Fruit fly (Drosophila melanogaster): ENCODE results near the gene CG12877.

The CG12877 gene

dm6 chr3R:27706581-27707181, at the start of gene CG12877, which contains the start of gene CROT (continued):
- TF ChIP-seq TFAM (GFP tag; optimal IDR thresholded peaks at IDR 0.05) (peak; percentile 13), org-1 (GFP tag; optimal IDR thresholded peaks at IDR 0.05) (peak; percentile 56), CG6813 (GFP tag; optimal IDR thresholded peaks at IDR 0.05) (peak; percentile 13), lmd (GFP tag; IDR thresholded peaks at IDR 0.05) (peak; percentile 85), sens (GFP tag) (peak; percentile 93), slou (GFP tag; optimal IDR thresholded peaks at IDR 0.05) (peak; percentile 69), ham (GFP tag; IDR thresholded peaks at IDR 0.05) (no peak), danr (GFP tag; IDR thresholded peaks at IDR 0.05) (peak; percentile 75; the same call in 1 of the 2 replicates), fd102C (GFP tag; optimal IDR thresholded peaks at IDR 0.05) (no peak), CG17186 (GFP tag; optimal IDR thresholded peaks at IDR 0.05) (peak; percentile 45), zen2 (GFP tag; IDR thresholded peaks at IDR 0.05; ENCODE audit: partially characterized antibody) (no peak), dpn (GFP tag; optimal IDR thresholded peaks at IDR 0.05) (peak; percentile 41 to 87), klu (GFP tag; IDR thresholded peaks at IDR 0.05) (peak; percentile 74; the same call in 1 of the 2 replicates), Fer2 (tag; optimal IDR thresholded peaks at IDR 0.05) (peak; percentile 49), Hsf (GFP tag; optimal IDR thresholded peaks at IDR 0.05) (peak; percentile 75), lbe (GFP tag; optimal IDR thresholded peaks at IDR 0.05) (peak; percentile 71), sima (GFP tag; optimal IDR thresholded peaks at IDR 0.05) (no peak), ara (GFP tag; IDR thresholded peaks at IDR 0.05) (peak; percentile 55), Elba2 (GFP tag; optimal IDR thresholded peaks at IDR 0.05) (peak; percentile 100), p53 (GFP tag; optimal IDR thresholded peaks at IDR 0.05) (no peak), Scr (GFP tag; IDR thresholded peaks at IDR 0.05; ENCODE audit: partially characterized antibody) (peak; percentile 52), HmgZ (tag; optimal IDR thresholded peaks at IDR 0.05) (peak; percentile 63), dmrt11E (tag; optimal IDR thresholded peaks at IDR 0.05) (peak; percentile 81), al (GFP tag; IDR thresholded peaks at IDR 0.05) (peak; percentile 73; the same call in 1 of the 2 replicates), Dad (GFP tag; optimal IDR thresholded peaks at IDR 0.05) (peak; percentile 58), CG12219 (GFP tag; optimal IDR thresholded peaks at IDR 0.05) (peak; percentile 40), CG4404 (GFP tag; IDR thresholded peaks at IDR 0.05) (peak; percentile 75), Tbp (GFP tag; optimal IDR thresholded peaks at IDR 0.05) (no peak), Vsx1 (GFP tag; optimal IDR thresholded peaks at IDR 0.05) (peak; percentile 64), pnt (GFP tag; optimal IDR thresholded peaks at IDR 0.05) (peak; percentile 5), vvl (GFP tag; IDR thresholded peaks at IDR 0.05) (peak; percentile 83), CG9727 (GFP tag; optimal IDR thresholded peaks at IDR 0.05) (peak; percentile 80), CG9437 (GFP tag; optimal IDR thresholded peaks at IDR 0.05) (peak; percentile 98), CG10147 (GFP tag; optimal IDR thresholded peaks at IDR 0.05) (peak; percentile 72), Camta (GFP tag; optimal IDR thresholded peaks at IDR 0.05) (peak; percentile 26), CG8359 (GFP tag; optimal IDR thresholded peaks at IDR 0.05; ENCODE audit: borderline replicate concordance) (peak; percentile 40), bowl (GFP tag; IDR thresholded peaks at IDR 0.05) (no peak), Med (GFP tag) (peak; percentile 54), dan (GFP tag; IDR thresholded peaks at IDR 0.05) (no peak), hkb (optimal IDR thresholded peaks at IDR 0.05) (no peak), hkb (GFP tag; IDR thresholded peaks at IDR 0.05) (peak; percentile 72), CG4328 (GFP tag; optimal IDR thresholded peaks at IDR 0.05) (peak; percentile 54), CG4360 (GFP tag; IDR thresholded peaks at IDR 0.05) (no peak), yki (optimal IDR thresholded peaks at IDR 0.05) (no peak), CG12769 (tag; optimal IDR thresholded peaks at IDR 0.05) (peak; percentile 11), CG10209 (GFP tag; optimal IDR thresholded peaks at IDR 0.05) (peak; percentile 80), CG13287 (GFP tag; IDR thresholded peaks at IDR 0.05; ENCODE audit: partially characterized antibody) (peak; percentile 20; the same call in 1 of the 2 replicates), CG1233 (GFP tag; optimal IDR thresholded peaks at IDR 0.05) (peak; percentile 64), Hmx (GFP tag; optimal IDR thresholded peaks at IDR 0.05) (no peak), Fer1 (GFP tag; optimal IDR thresholded peaks at IDR 0.05) (peak; percentile 62), br (optimal IDR thresholded peaks at IDR 0.05) (no peak)

All from whole organism, embryonic.